Worm (Caenorhabditis elegans): Measurements from ENCODE around the gene C55A6.12.

ce11 chrV:11516141-11516591 is 13.2 kb upstream of the C55A6.12 start, which contains the start of gene sdz-8:
- TF ChIP-seq pqm-1 (tag; optimal IDR thresholded peaks at IDR 0.05) (no peak), pha-4 (tag; optimal IDR thresholded peaks at IDR 0.05) (no peak), gmeb-2 (tag; optimal IDR thresholded peaks at IDR 0.05) (no peak), pat-9 (tag; optimal IDR thresholded peaks at IDR 0.05) (no peak), mec-3 (tag; optimal IDR thresholded peaks at IDR 0.05; ENCODE audit: borderline replicate concordance) (no peak), elt-2 (tag; optimal IDR thresholded peaks at IDR 0.05) (no peak), ceh-34 (tag; optimal IDR thresholded peaks at IDR 0.05) (no peak), nfya-1 (tag; optimal IDR thresholded peaks at IDR 0.05) (no peak), unc-3 (GFP tag; conservative IDR thresholded peaks at IDR 0.05) (no peak), unc-3 (tag; optimal IDR thresholded peaks at IDR 0.05) (no peak), ceh-48 (tag; optimal IDR thresholded peaks at IDR 0.05) (no peak), C38D4.7 (GFP tag; optimal IDR thresholded peaks at IDR 0.05) (no peak)
